Worm (Caenorhabditis elegans) whole organism, L4 larva: Measurements from ENCODE around the gene irld-24.

Source experiments
- D1046.2 ChIP-seq: fragments of 200-800 bp; sonication (Bioruptor generic); IDR thresholded peaks from 2 replicates; pipeline ENCODE4 v1.3.6; 2022; ENCODE audit warnings: missing genetic modification characterization, missing compliant biosample characterization
- Y5F2A.4 ChIP-seq: fragments of 200-800 bp; sonication (Bioruptor generic); optimal IDR thresholded peaks from 2 replicates; lab custom pipeline; 2018; ENCODE audit warnings: mild to moderate bottlenecking, missing genetic modification characterization, missing compliant biosample characterization
- ama-1 ChIP-seq: fragments of 150-350 bp; optimal IDR thresholded peaks from 2 replicates; lab custom pipeline; 2014; ENCODE audit warnings: inconsistent platforms, mixed read lengths
- cey-2 ChIP-seq: sonication (generic microtip); optimal IDR thresholded peaks from 3 replicates; lab custom pipeline; 2017; ENCODE audit warnings: missing genetic modification characterization, mild to moderate bottlenecking, missing compliant biosample characterization, antibody characterized with exemption, borderline replicate concordance; ENCODE audit not compliant: insufficient read depth
- egl-27 ChIP-seq: sonication (generic microtip); optimal IDR thresholded peaks from 3 replicates; lab custom pipeline; 2017; ENCODE audit warnings: missing biosample characterization, missing genetic modification reagents, missing genetic modification characterization
- gei-8 ChIP-seq: fragments of 200-800 bp; sonication (Bioruptor generic); optimal IDR thresholded peaks from 2 replicates; lab custom pipeline; 2018; ENCODE audit warnings: mild to moderate bottlenecking, missing genetic modification characterization, missing compliant biosample characterization
- hlh-30 ChIP-seq: sonication (generic microtip); optimal IDR thresholded peaks from 2 replicates; lab custom pipeline; 2017; ENCODE audit warnings: antibody characterized with exemption, mild to moderate bottlenecking, missing genetic modification characterization, missing compliant biosample characterization; ENCODE audit not compliant: insufficient read depth
- lin-13 ChIP-seq: fragments of 150-350 bp; optimal IDR thresholded peaks from 2 replicates; lab custom pipeline; 2014; ENCODE audit warnings: missing biosample characterization, missing genetic modification reagents, missing genetic modification characterization
- lin-15B ChIP-seq: fragments of 150-350 bp; sonication (generic microtip); optimal IDR thresholded peaks from 3 replicates; lab custom pipeline; 2014; ENCODE audit warnings: missing biosample characterization, missing genetic modification characterization
- lsy-2 ChIP-seq, 2 experiments: fragments of 150-350 bp in 1 of 2; sonication (generic microtip) in 1 of 2; optimal IDR thresholded peaks; 2 replicates each; lab custom pipeline; 2014 to 2017; ENCODE audit warnings: missing biosample characterization in 2 of 2, missing genetic modification characterization in 2 of 2

- no peak for TF ChIP-seq ama-1 (lab: Kevin White, UChicago)
- no peak for TF ChIP-seq lsy-2 (tag; optimal IDR thresholded peaks at IDR 0.05; lab: Kevin White, UChicago)
- no peak for TF ChIP-seq lin-15B (tag; lab: Kevin White, UChicago)
- no peak for TF ChIP-seq hlh-30 (tag; lab: Kevin White, UChicago)
- no peak for TF ChIP-seq D1046.2
- no peak for TF ChIP-seq egl-27 (tag; lab: Kevin White, UChicago)
- no peak for TF ChIP-seq lin-13 (GFP tag; lab: Kevin White, UChicago)
- no peak for TF ChIP-seq cey-2 (tag; lab: Kevin White, UChicago)
- no peak for TF ChIP-seq Y5F2A.4 (GFP tag; lab: Kevin White, UChicago)
- TF ChIP-seq gei-8 (GFP tag; lab: Kevin White, UChicago), result no peak
Measured at ce11 chrX:13936719-13937118, 49.7 kb upstream of the irld-24 start.
